Worm (Caenorhabditis elegans): ENCODE data around the gene tbx-36.

Gene tbx-36

ce11 chrIV:11950270-11950669 lies at the start of gene tbx-36:
tbx-36 (plus strand) TSS chrIV:11950570.
- TF ChIP-seq ztf-29 (GFP tag; IDR thresholded peaks at IDR 0.05) (no peak), ztf-23 (GFP tag; IDR thresholded peaks at IDR 0.05) (no peak), tab-1 (GFP tag; IDR thresholded peaks at IDR 0.05) (no peak)

- TF ChIP-seq cog-1 (tag; optimal IDR thresholded peaks at IDR 0.05) (no peak), med-1 (GFP tag; optimal IDR thresholded peaks at IDR 0.05; ENCODE audit: insufficient read depth) (no peak), ref-1 (GFP tag; conservative IDR thresholded peaks at IDR 0.05) (no peak), flt-1 (GFP tag; IDR thresholded peaks at IDR 0.05) (no peak), T22C8.4 (GFP tag; IDR thresholded peaks at IDR 0.05) (no peak), ztf-23 (GFP tag; IDR thresholded peaks at IDR 0.05) (no peak), tab-1 (GFP tag; IDR thresholded peaks at IDR 0.05) (no peak), klf-2 (GFP tag; conservative IDR thresholded peaks at IDR 0.05) (no peak), ztf-29 (GFP tag; IDR thresholded peaks at IDR 0.05) (no peak)
Measured at ce11 chrIV:11901215-11901614, 49.2 kb upstream of the tbx-36 start.

- no peak for TF ChIP-seq T22C8.4 (GFP tag; IDR thresholded peaks at IDR 0.05)
- no peak for TF ChIP-seq flt-1 (GFP tag; IDR thresholded peaks at IDR 0.05)
Measured at ce11 chrIV:11902832-11903231, 47.5 kb upstream of the tbx-36 start.

- TF ChIP-seq klf-2 (GFP tag; conservative IDR thresholded peaks at IDR 0.05) (no peak), ztf-29 (GFP tag; IDR thresholded peaks at IDR 0.05) (no peak), flt-1 (GFP tag; IDR thresholded peaks at IDR 0.05) (no peak), ref-1 (GFP tag; conservative IDR thresholded peaks at IDR 0.05) (no peak), cog-1 (tag; optimal IDR thresholded peaks at IDR 0.05) (no peak), med-1 (GFP tag; optimal IDR thresholded peaks at IDR 0.05; ENCODE audit: insufficient read depth) (no peak), tab-1 (GFP tag; IDR thresholded peaks at IDR 0.05) (no peak), ztf-23 (GFP tag; IDR thresholded peaks at IDR 0.05) (no peak), T22C8.4 (GFP tag; IDR thresholded peaks at IDR 0.05) (no peak)
Measured at ce11 chrIV:11903676-11904075, 46.7 kb upstream of the tbx-36 start.

ce11 chrIV:11908733-11909132 lies 41.6 kb upstream of the tbx-36 start:
- TF ChIP-seq klf-2 (GFP tag; conservative IDR thresholded peaks at IDR 0.05): no peak
- no peak for TF ChIP-seq ref-1 (GFP tag; conservative IDR thresholded peaks at IDR 0.05)
- TF ChIP-seq ztf-23 (GFP tag; IDR thresholded peaks at IDR 0.05): no peak
- TF ChIP-seq flt-1 (GFP tag; IDR thresholded peaks at IDR 0.05): no peak
- no peak for TF ChIP-seq ztf-29 (GFP tag; IDR thresholded peaks at IDR 0.05)
- TF ChIP-seq cog-1 (tag; optimal IDR thresholded peaks at IDR 0.05): no peak
- no peak for TF ChIP-seq med-1 (GFP tag; optimal IDR thresholded peaks at IDR 0.05; ENCODE audit: insufficient read depth)
- TF ChIP-seq T22C8.4 (GFP tag; IDR thresholded peaks at IDR 0.05): no peak
- TF ChIP-seq tab-1 (GFP tag; IDR thresholded peaks at IDR 0.05): no peak

ce11 chrIV:11911723-11912122 lies 38.6 kb upstream of the tbx-36 start, which contains the start of gene VZK822L.2:
VZK822L.2 (plus strand) TSS chrIV:11912023.
- TF ChIP-seq T22C8.4 (GFP tag; IDR thresholded peaks at IDR 0.05) (no peak), ztf-29 (GFP tag; IDR thresholded peaks at IDR 0.05) (no peak), cog-1 (tag; optimal IDR thresholded peaks at IDR 0.05) (no peak), flt-1 (GFP tag; IDR thresholded peaks at IDR 0.05) (no peak), klf-2 (GFP tag; conservative IDR thresholded peaks at IDR 0.05) (no peak), tab-1 (GFP tag; IDR thresholded peaks at IDR 0.05) (no peak), ztf-23 (GFP tag; IDR thresholded peaks at IDR 0.05) (no peak), ref-1 (GFP tag; conservative IDR thresholded peaks at IDR 0.05) (no peak), med-1 (GFP tag; optimal IDR thresholded peaks at IDR 0.05; ENCODE audit: insufficient read depth) (no peak)

- TF ChIP-seq T22C8.4 (GFP tag; IDR thresholded peaks at IDR 0.05) (no peak), klf-2 (GFP tag; conservative IDR thresholded peaks at IDR 0.05) (no peak), flt-1 (GFP tag; IDR thresholded peaks at IDR 0.05) (no peak), ztf-23 (GFP tag; IDR thresholded peaks at IDR 0.05) (no peak), ref-1 (GFP tag; conservative IDR thresholded peaks at IDR 0.05) (no peak), cog-1 (tag; optimal IDR thresholded peaks at IDR 0.05) (no peak), tab-1 (GFP tag; IDR thresholded peaks at IDR 0.05) (no peak), med-1 (GFP tag; optimal IDR thresholded peaks at IDR 0.05; ENCODE audit: insufficient read depth) (no peak), ztf-29 (GFP tag; IDR thresholded peaks at IDR 0.05) (no peak)
Measured at ce11 chrIV:11913295-11913940, 37.0 kb upstream of the tbx-36 start.

- TF ChIP-seq flt-1 (GFP tag; IDR thresholded peaks at IDR 0.05) (no peak), T22C8.4 (GFP tag; IDR thresholded peaks at IDR 0.05) (no peak), klf-2 (GFP tag; conservative IDR thresholded peaks at IDR 0.05) (no peak), med-1 (GFP tag; optimal IDR thresholded peaks at IDR 0.05; ENCODE audit: insufficient read depth) (no peak), tab-1 (GFP tag; IDR thresholded peaks at IDR 0.05) (no peak), ztf-29 (GFP tag; IDR thresholded peaks at IDR 0.05) (no peak), ztf-23 (GFP tag; IDR thresholded peaks at IDR 0.05) (no peak), cog-1 (tag; optimal IDR thresholded peaks at IDR 0.05) (no peak), ref-1 (GFP tag; conservative IDR thresholded peaks at IDR 0.05) (no peak)
Measured at ce11 chrIV:11914260-11914836, 36.0 kb upstream of the tbx-36 start.

ce11 chrIV:11914837-11915737 lies 35.3 kb upstream of the tbx-36 start, which contains the start of gene fat-6:
fat-6 (minus strand) TSS chrIV:11915687.
- TF ChIP-seq tab-1 (GFP tag; IDR thresholded peaks at IDR 0.05) (no peak), ztf-29 (GFP tag; IDR thresholded peaks at IDR 0.05) (no peak), klf-2 (GFP tag; conservative IDR thresholded peaks at IDR 0.05) (no peak), cog-1 (tag; optimal IDR thresholded peaks at IDR 0.05) (no peak), T22C8.4 (GFP tag; IDR thresholded peaks at IDR 0.05) (no peak), flt-1 (GFP tag; IDR thresholded peaks at IDR 0.05) (no peak), med-1 (GFP tag; optimal IDR thresholded peaks at IDR 0.05; ENCODE audit: insufficient read depth) (no peak), ztf-23 (GFP tag; IDR thresholded peaks at IDR 0.05) (no peak), ref-1 (GFP tag; conservative IDR thresholded peaks at IDR 0.05) (no peak)
